Worm (Caenorhabditis elegans) whole organism, L3 larva: Measurements from ENCODE around the gene F01G10.5.

Experiments used
- elt-3 ChIP-seq, 3 experiments: fragments of 150-350 bp in 1 of 3; sonication (generic microtip) in 2 of 3; optimal IDR thresholded peaks; 2 replicates in 2 of 3; 4 replicates in 1 of 3; lab custom pipeline; 2014 to 2017; ENCODE audit warnings: missing biosample characterization in 3 of 3, missing genetic modification characterization in 3 of 3
- lin-39 ChIP-seq: fragments of 150-350 bp; optimal IDR thresholded peaks from 2 replicates; lab custom pipeline; 2018; ENCODE audit warnings: missing biosample characterization, missing genetic modification reagents, missing genetic modification characterization
- nhr-25 ChIP-seq: sonication (generic microtip); optimal IDR thresholded peaks from 2 replicates; lab custom pipeline; 2017; ENCODE audit warnings: missing biosample characterization, missing genetic modification characterization
- nhr-77 ChIP-seq: fragments of 150-350 bp; optimal IDR thresholded peaks from 2 replicates; lab custom pipeline; 2014; ENCODE audit warnings: missing biosample characterization, missing genetic modification characterization

DNA sequence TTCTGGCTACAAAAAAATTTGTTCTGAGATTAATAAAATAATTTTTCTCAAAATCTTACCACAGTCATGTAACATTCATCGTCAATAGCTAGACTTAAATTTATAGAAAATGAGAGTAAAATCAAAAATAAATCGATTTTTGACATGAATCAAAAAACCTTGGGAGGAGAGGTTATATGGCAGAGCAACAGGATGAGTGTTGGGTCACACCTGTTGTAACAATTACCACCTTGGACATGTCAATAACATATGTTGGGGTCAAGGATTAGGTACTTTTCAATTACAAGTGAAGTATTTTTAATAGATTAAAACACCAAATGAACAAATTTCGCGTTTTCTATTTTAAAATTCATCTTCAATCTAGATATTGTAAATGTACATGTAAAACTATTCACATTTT, 10.8 kb upstream of the F01G10.5 start, which contains the start of gene lipl-7:
- no peak for TF ChIP-seq elt-3 (tag; optimal IDR thresholded peaks at IDR 0.05; lab: Kevin White, UChicago)
- no peak for TF ChIP-seq nhr-77 (tag; lab: Kevin White, UChicago)
- TF ChIP-seq lin-39 = no peak
- TF ChIP-seq nhr-25 (tag; lab: Kevin White, UChicago) = no peak
